Fruit fly (Drosophila melanogaster) whole organism, embryonic: ENCODE results near the gene Spase25.

Experiments used
- Atf6 ChIP-seq: fragments of 200-800 bp; sonication (Bioruptor generic); IDR thresholded peaks from 2 replicates; pipeline ENCODE4 v1.3.6; 2022; ENCODE audit warnings: missing biosample characterization, missing genetic modification characterization
- Awh ChIP-seq: fragments of 200-800 bp; sonication (Bioruptor generic); IDR thresholded peaks from 2 replicates; pipeline ENCODE4, ENCODE4 v1.3.6; 2022; ENCODE audit warnings: missing biosample characterization, missing genetic modification characterization
- Bteb2 ChIP-seq: fragments of 200-800 bp; sonication (Bioruptor generic); optimal IDR thresholded peaks from 2 replicates; lab custom pipeline; 2016; ENCODE audit warnings: missing biosample characterization, missing genetic modification characterization
- CG10209 ChIP-seq: fragments of 200-800 bp; sonication (Bioruptor generic); optimal IDR thresholded peaks from 3 replicates; lab custom pipeline; 2017; ENCODE audit warnings: missing biosample characterization, mild to moderate bottlenecking, missing genetic modification characterization, missing genetic modification reagents
- CG12391 ChIP-seq: fragments of 200-800 bp; sonication (Bioruptor generic); optimal IDR thresholded peaks from 3 replicates; lab custom pipeline; 2018; ENCODE audit warnings: missing biosample characterization, mild to moderate bottlenecking, missing genetic modification characterization, moderate library complexity
- CG13624 ChIP-seq: fragments of 200-800 bp; sonication (Bioruptor generic); optimal IDR thresholded peaks from 2 replicates; lab custom pipeline; 2016; ENCODE audit warnings: missing biosample characterization, missing genetic modification characterization
- CG14050 ChIP-seq: fragments of 200-800 bp; sonication (Bioruptor generic); IDR thresholded peaks from 3 replicates; pipeline ENCODE4 v1.3.6; 2022; ENCODE audit warnings: missing biosample characterization, missing genetic modification characterization
- CG15073 ChIP-seq: fragments of 200-800 bp; sonication (Bioruptor generic); optimal IDR thresholded peaks from 2 replicates; lab custom pipeline; 2016; ENCODE audit warnings: missing biosample characterization, missing genetic modification characterization
- CG15479 ChIP-seq: fragments of 200-800 bp; sonication (Bioruptor generic); optimal IDR thresholded peaks from 3 replicates; lab custom pipeline; 2019; ENCODE audit warnings: missing biosample characterization, mild to moderate bottlenecking, missing genetic modification characterization, moderate library complexity
- CG1603 ChIP-seq: fragments of 200-800 bp; sonication (Bioruptor generic); optimal IDR thresholded peaks from 2 replicates; lab custom pipeline; 2019; ENCODE audit warnings: missing biosample characterization, mild to moderate bottlenecking, missing genetic modification characterization, moderate library complexity
- CG16779 ChIP-seq: fragments of 200-800 bp; sonication (Bioruptor generic); IDR thresholded peaks from 2 replicates; pipeline ENCODE4 v1.3.6; 2022; ENCODE audit warnings: missing biosample characterization, missing genetic modification characterization
- CG17612 ChIP-seq: fragments of 200-800 bp; sonication (Bioruptor generic); IDR thresholded peaks from 2 replicates; pipeline ENCODE4 v1.3.6; 2022; ENCODE audit warnings: missing biosample characterization, missing genetic modification characterization
- CG17829 ChIP-seq: fragments of 200-800 bp; optimal IDR thresholded peaks from 2 replicates; lab custom pipeline; 2019; ENCODE audit warnings: missing biosample characterization, mild to moderate bottlenecking, missing genetic modification characterization, moderate library complexity
- CG18599 ChIP-seq: fragments of 200-800 bp; sonication (Bioruptor generic); optimal IDR thresholded peaks from 3 replicates; lab custom pipeline; 2017; ENCODE audit warnings: missing biosample characterization, missing genetic modification characterization, mild to moderate bottlenecking, moderate library complexity, missing genetic modification reagents
- CG2678 ChIP-seq: fragments of 200-800 bp; sonication (Bioruptor generic); optimal IDR thresholded peaks from 3 replicates; lab custom pipeline; 2019; ENCODE audit warnings: missing biosample characterization, mild to moderate bottlenecking, missing genetic modification characterization, moderate library complexity
- CG34422 ChIP-seq: fragments of 200-800 bp; sonication (Bioruptor generic); IDR thresholded peaks from 3 replicates; pipeline ENCODE4 v1.3.6; 2022; ENCODE audit warnings: missing biosample characterization, missing genetic modification characterization
- CG5953 ChIP-seq: fragments of 200-800 bp; sonication (Bioruptor generic); IDR thresholded peaks from 2 replicates; pipeline ENCODE4 v1.3.6; 2022; ENCODE audit warnings: missing biosample characterization, missing genetic modification characterization
- CG6254 ChIP-seq: fragments of 200-800 bp; sonication (Bioruptor generic); optimal IDR thresholded peaks from 3 replicates; lab custom pipeline; 2017; ENCODE audit warnings: mild to moderate bottlenecking, missing biosample characterization, missing genetic modification reagents, missing genetic modification characterization
- CG6272 ChIP-seq: fragments of 200-800 bp; sonication (Bioruptor generic); IDR thresholded peaks from 2 replicates; pipeline ENCODE4 v1.3.6; 2022; ENCODE audit warnings: missing biosample characterization, missing genetic modification characterization
- CG6854 ChIP-seq: fragments of 200-800 bp; sonication (Bioruptor generic); optimal IDR thresholded peaks from 3 replicates; lab custom pipeline; 2017; ENCODE audit warnings: missing biosample characterization, mild to moderate bottlenecking, missing genetic modification characterization
- CG8089 ChIP-seq: fragments of 200-800 bp; sonication (Bioruptor generic); optimal IDR thresholded peaks from 3 replicates; lab custom pipeline; 2016; ENCODE audit warnings: missing biosample characterization, missing genetic modification characterization
- CG9932 ChIP-seq: fragments of 200-800 bp; sonication (Bioruptor generic); IDR thresholded peaks from 2 replicates; pipeline ENCODE4 v1.3.6; 2022; ENCODE audit warnings: missing biosample characterization, missing genetic modification characterization
- CoRest ChIP-seq: fragments of 200-800 bp; sonication (Bioruptor generic); optimal IDR thresholded peaks from 3 replicates; lab custom pipeline; 2018; ENCODE audit warnings: missing biosample characterization, mild to moderate bottlenecking, missing genetic modification characterization, moderate library complexity
- Drgx ChIP-seq: fragments of 200-800 bp; sonication (Bioruptor generic); IDR thresholded peaks from 2 replicates; pipeline ENCODE4 v1.3.6; 2022; ENCODE audit warnings: missing biosample characterization, missing genetic modification characterization
- Elba2 ChIP-seq: fragments of 200-800 bp; sonication (Bioruptor generic); optimal IDR thresholded peaks from 3 replicates; lab custom pipeline; 2016; ENCODE audit warnings: missing biosample characterization, missing genetic modification characterization
- HmgZ ChIP-seq: fragments of 200-800 bp; sonication (Bioruptor generic); optimal IDR thresholded peaks from 2 replicates; lab custom pipeline; 2018; ENCODE audit warnings: missing biosample characterization, mild to moderate bottlenecking, missing genetic modification characterization
- Med ChIP-seq: fragments of 200-800 bp; sonication (Bioruptor generic); peaks from one replicate; lab custom pipeline; 2016; ENCODE audit warnings: missing biosample characterization, missing genetic modification characterization, mild to moderate bottlenecking, inconsistent platforms, moderate library complexity
- Pdp1 ChIP-seq, 2 experiments: fragments of 200-800 bp; sonication (Bioruptor generic); optimal IDR thresholded peaks; 3 replicates each; lab custom pipeline; 2016; ENCODE audit warnings: missing biosample characterization in 2 of 2, missing genetic modification characterization in 2 of 2, mild to moderate bottlenecking in 1 of 2, moderate library complexity in 1 of 2
- ac ChIP-seq: fragments of 200-800 bp; sonication (Bioruptor generic); optimal IDR thresholded peaks from 3 replicates; lab custom pipeline; 2017; ENCODE audit warnings: missing biosample characterization, mild to moderate bottlenecking, missing genetic modification characterization
- al ChIP-seq: fragments of 200-800 bp; sonication (Bioruptor generic); IDR thresholded peaks from 2 replicates; pipeline ENCODE4 v1.3.6; 2022; ENCODE audit warnings: missing biosample characterization, missing genetic modification characterization
- caup ChIP-seq: fragments of 200-800 bp; sonication (Bioruptor generic); optimal IDR thresholded peaks from 3 replicates; lab custom pipeline; 2017; ENCODE audit warnings: missing biosample characterization, mild to moderate bottlenecking, missing genetic modification characterization, moderate library complexity; ENCODE audit not compliant: severe bottlenecking
- dimm ChIP-seq: fragments of 200-800 bp; sonication (Bioruptor generic); IDR thresholded peaks from 2 replicates; pipeline ENCODE4 v1.3.6; 2022; ENCODE audit warnings: missing biosample characterization, missing genetic modification characterization
- disco-r ChIP-seq: fragments of 200-800 bp; sonication (Bioruptor generic); optimal IDR thresholded peaks from 2 replicates; lab custom pipeline; 2016; ENCODE audit warnings: missing biosample characterization, missing genetic modification characterization
- dpn ChIP-seq, 2 experiments: fragments of 200-800 bp; sonication (Bioruptor generic); optimal IDR thresholded peaks; 3 replicates each; lab custom pipeline; 2016; ENCODE audit warnings: missing biosample characterization in 2 of 2, missing genetic modification characterization in 2 of 2
- fd96Cb ChIP-seq: fragments of 200-800 bp; sonication (Bioruptor generic); optimal IDR thresholded peaks from 2 replicates; lab custom pipeline; 2018; ENCODE audit warnings: missing biosample characterization, mild to moderate bottlenecking, missing genetic modification characterization, moderate library complexity
- ham ChIP-seq: fragments of 200-800 bp; sonication (Bioruptor generic); IDR thresholded peaks from 2 replicates; pipeline ENCODE4 v1.3.6; 2022; ENCODE audit warnings: missing biosample characterization, missing genetic modification characterization
- her ChIP-seq: fragments of 200-800 bp; sonication (Bioruptor generic); optimal IDR thresholded peaks from 2 replicates; lab custom pipeline; 2016; ENCODE audit warnings: missing biosample characterization, missing genetic modification characterization
- lab ChIP-seq: fragments of 200-800 bp; sonication (Bioruptor generic); optimal IDR thresholded peaks from 3 replicates; lab custom pipeline; 2017; ENCODE audit warnings: missing biosample characterization, missing genetic modification characterization, mild to moderate bottlenecking, moderate library complexity, missing genetic modification reagents
- lilli ChIP-seq: fragments of 200-800 bp; sonication (Bioruptor generic); optimal IDR thresholded peaks from 3 replicates; lab custom pipeline; 2016; ENCODE audit warnings: missing biosample characterization, missing genetic modification characterization
- oc ChIP-seq: fragments of 200-800 bp; sonication (Bioruptor generic); optimal IDR thresholded peaks from 2 replicates; lab custom pipeline; 2018; ENCODE audit warnings: missing biosample characterization, mild to moderate bottlenecking, missing genetic modification characterization, moderate library complexity
- onecut ChIP-seq: fragments of 200-800 bp; sonication (Bioruptor generic); IDR thresholded peaks from 2 replicates; pipeline ENCODE4 v1.3.6; 2022; ENCODE audit warnings: missing biosample characterization, missing genetic modification characterization
- pan ChIP-seq, 4 experiments: fragments of >200 bp in 3 of 4; fragments of 200-800 bp in 1 of 4; sonication (Bioruptor generic) in 1 of 4; optimal IDR thresholded peaks in 3 of 4; IDR thresholded peaks in 1 of 4; 2 replicates each; pipeline versions ENCODE4 v1.3.6 to Lab custom; 2017 to 2022; ENCODE audit warnings: missing biosample characterization in 2 of 4, missing genetic modification characterization in 2 of 4, mixed read lengths in 1 of 4
- prd ChIP-seq, 3 experiments: fragments of >200 bp in 2 of 3; fragments of 200-800 bp in 1 of 3; sonication (Bioruptor generic) in 1 of 3; optimal IDR thresholded peaks in 2 of 3; IDR thresholded peaks in 1 of 3; 2 replicates in 2 of 3; 3 replicates in 1 of 3; pipeline versions ENCODE4 v1.3.6 to Lab custom; 2017 to 2022; ENCODE audit warnings: missing biosample characterization in 1 of 3, missing genetic modification characterization in 1 of 3
- pros ChIP-seq: fragments of 200-800 bp; sonication (Bioruptor generic); optimal IDR thresholded peaks from 3 replicates; lab custom pipeline; 2019; ENCODE audit warnings: missing biosample characterization, mild to moderate bottlenecking, missing genetic modification characterization, moderate library complexity
- psq ChIP-seq: fragments of 200-800 bp; sonication (Bioruptor generic); optimal IDR thresholded peaks from 2 replicates; lab custom pipeline; 2017; ENCODE audit warnings: missing biosample characterization, missing genetic modification characterization
- tio ChIP-seq: fragments of 200-800 bp; sonication (Bioruptor generic); optimal IDR thresholded peaks from 2 replicates; lab custom pipeline; 2017; ENCODE audit warnings: missing biosample characterization, missing genetic modification characterization, inconsistent platforms
- wek ChIP-seq: fragments of 200-800 bp; sonication (Bioruptor generic); optimal IDR thresholded peaks from 3 replicates; lab custom pipeline; 2018; ENCODE audit warnings: missing biosample characterization, mild to moderate bottlenecking, missing genetic modification characterization, moderate library complexity
- zen ChIP-seq: fragments of 200-800 bp; sonication (Bioruptor generic); optimal IDR thresholded peaks from 3 replicates; lab custom pipeline; 2018; ENCODE audit warnings: missing biosample characterization, mild to moderate bottlenecking, missing genetic modification characterization, moderate library complexity

Spase25 gene

dm6 chrX:11451027-11451572 lies 34.0 kb upstream of the Spase25 start (continued):
- TF ChIP-seq psq (no peak), Med (GFP tag; lab: Kevin White, UChicago) (peak; percentile 87), CG6272 (GFP tag; lab: Robert Waterston, UW) (peak; percentile 35; the same call in 1 of the 2 replicates), Bteb2 (peak; percentile 3), CG8089 (peak; percentile 47), dpn (GFP tag; optimal IDR thresholded peaks at IDR 0.05; lab: Kevin White, UChicago) (peak in 1 of 2 experiments; percentile 53), oc (no peak), wek (GFP tag; lab: Kevin White, UChicago) (peak; percentile 2), dimm (GFP tag; lab: Robert Waterston, UW) (peak; percentile 39; the same call in 1 of the 2 replicates), prd (optimal IDR thresholded peaks at IDR 0.05; lab: Kevin White, UChicago) (no peak), prd (GFP tag; IDR thresholded peaks at IDR 0.05; lab: Robert Waterston, UW) (peak; percentile 75), CG6854 (GFP tag; lab: Kevin White, UChicago) (no peak), HmgZ (tag; lab: Kevin White, UChicago) (peak; percentile 17), lab (peak; percentile 60), her (GFP tag; lab: Kevin White, UChicago) (peak; percentile 40), caup (GFP tag; lab: Kevin White, UChicago) (peak; percentile 37), CG14050 (GFP tag; lab: Robert Waterston, UW) (peak; percentile 42; the same call in 2 of the 3 replicates), CG17829 (peak; percentile 15), CG10209 (GFP tag; lab: Kevin White, UChicago) (peak; percentile 12), CG12391 (tag; lab: Kevin White, UChicago) (peak; percentile 6), lilli (GFP tag; lab: Kevin White, UChicago) (peak; percentile 67), CG18599 (GFP tag; lab: Kevin White, UChicago) (peak; percentile 17), CoRest (tag; lab: Kevin White, UChicago) (peak; percentile 18), CG9932 (GFP tag; lab: Robert Waterston, UW) (peak; percentile 80), disco-r (GFP tag; lab: Kevin White, UChicago) (peak; percentile 38), CG1603 (peak; percentile 64), zen (tag; lab: Kevin White, UChicago) (peak; percentile 26), CG15073 (GFP tag; lab: Kevin White, UChicago) (peak; percentile 13), al (GFP tag; lab: Robert Waterston, UW) (peak; percentile 54), CG6254 (GFP tag; lab: Kevin White, UChicago) (no peak), Drgx (GFP tag; lab: Robert Waterston, UW) (peak; percentile 80), Pdp1 (GFP tag; optimal IDR thresholded peaks at IDR 0.05; lab: Kevin White, UChicago) (peak; percentile 18 to 39), CG34422 (GFP tag; lab: Robert Waterston, UW) (0 out of 3 replicates have a peak, but pooled peaks have one; percentile 30), Atf6 (GFP tag; lab: Robert Waterston, UW) (peak; percentile 67), pan (optimal IDR thresholded peaks at IDR 0.05; lab: Kevin White, UChicago) (no peak), pan (GFP tag; optimal IDR thresholded peaks at IDR 0.05 in 1 of 2, IDR thresholded peaks at IDR 0.05 in 1 of 2) (peak in 1 of 2 experiments; percentile 74), ham (no peak), Awh (GFP tag; lab: Robert Waterston, UW) (0 out of 2 replicates have a peak, but pooled peaks have one; percentile 8), CG15479 (GFP tag; lab: Kevin White, UChicago) (no peak), CG5953 (0 out of 2 replicates have a peak, but pooled peaks have one; percentile 12), CG2678 (tag; lab: Kevin White, UChicago) (peak; percentile 58), fd96Cb (tag; lab: Kevin White, UChicago) (peak; percentile 2), tio (GFP tag; lab: Kevin White, UChicago) (peak; percentile 31), Elba2 (no peak), pros (GFP tag; lab: Kevin White, UChicago) (no peak), CG17612 (0 out of 2 replicates have a peak, but pooled peaks have one; percentile 21), ac (GFP tag; lab: Kevin White, UChicago) (no peak), onecut (peak; percentile 45), CG13624 (GFP tag; lab: Kevin White, UChicago) (peak; percentile 54), CG16779 (0 out of 2 replicates have a peak, but pooled peaks have one; percentile 16)
